Worm (Caenorhabditis elegans) whole organism, L2 larva: ENCODE data around the gene srd-70.

Experiments
- R02D3.7 ChIP-seq: fragments of 150-350 bp; optimal IDR thresholded peaks from 2 replicates; lab custom pipeline; 2014; ENCODE audit warnings: missing biosample characterization, missing genetic modification characterization
- ZK546.5 ChIP-seq: sonication (generic microtip); optimal IDR thresholded peaks from 2 replicates; lab custom pipeline; 2017; ENCODE audit warnings: missing biosample characterization, missing genetic modification characterization
- aly-2 ChIP-seq: fragments of 150-350 bp; optimal IDR thresholded peaks from 2 replicates; lab custom pipeline; 2014; ENCODE audit warnings: missing biosample characterization, missing genetic modification characterization
- lin-39 ChIP-seq: fragments of 150-350 bp; optimal IDR thresholded peaks from 2 replicates; lab custom pipeline; 2014; ENCODE audit warnings: missing biosample characterization, missing genetic modification reagents, missing genetic modification characterization
- nhr-23 ChIP-seq: fragments of 150-350 bp; optimal IDR thresholded peaks from 2 replicates; lab custom pipeline; 2014; ENCODE audit warnings: missing biosample characterization, missing genetic modification reagents, missing genetic modification characterization
- peb-1 ChIP-seq: fragments of 150-350 bp; optimal IDR thresholded peaks from 2 replicates; lab custom pipeline; 2014; ENCODE audit warnings: missing biosample characterization, missing genetic modification characterization
- snpc-4 ChIP-seq: fragments of 150-350 bp; optimal IDR thresholded peaks from 2 replicates; lab custom pipeline; 2014; ENCODE audit warnings: missing biosample characterization, missing genetic modification characterization
- zag-1 ChIP-seq: fragments of 150-350 bp; optimal IDR thresholded peaks from 2 replicates; lab custom pipeline; 2014; ENCODE audit warnings: missing biosample characterization, missing genetic modification characterization
- ztf-1 ChIP-seq: fragments of 200-800 bp; sonication (Bioruptor generic); conservative IDR thresholded peaks from 2 replicates; pipeline ENCODE4 v1.3.6; 2022; ENCODE audit warnings: missing genetic modification characterization, missing compliant biosample characterization
- ztf-11 ChIP-seq: sonication (generic microtip); optimal IDR thresholded peaks from 2 replicates; lab custom pipeline; 2017; ENCODE audit warnings: missing biosample characterization, missing genetic modification characterization

ce11 chrV:20476981-20477380 is 23.1 kb downstream of the srd-70 start:
- TF ChIP-seq R02D3.7 (tag; lab: Kevin White, UChicago) (no peak), ZK546.5 (tag; lab: Kevin White, UChicago) (no peak), nhr-23 (tag; lab: Kevin White, UChicago) (no peak), peb-1 (tag; lab: Kevin White, UChicago) (no peak), lin-39 (no peak), zag-1 (tag; lab: Kevin White, UChicago) (no peak), aly-2 (tag; lab: Kevin White, UChicago) (no peak), ztf-11 (tag; lab: Kevin White, UChicago) (no peak), snpc-4 (tag; lab: Kevin White, UChicago) (no peak), ztf-1 (no peak)
